Worm (Caenorhabditis elegans): ENCODE data around the gene Y54G2A.10.

DNA sequence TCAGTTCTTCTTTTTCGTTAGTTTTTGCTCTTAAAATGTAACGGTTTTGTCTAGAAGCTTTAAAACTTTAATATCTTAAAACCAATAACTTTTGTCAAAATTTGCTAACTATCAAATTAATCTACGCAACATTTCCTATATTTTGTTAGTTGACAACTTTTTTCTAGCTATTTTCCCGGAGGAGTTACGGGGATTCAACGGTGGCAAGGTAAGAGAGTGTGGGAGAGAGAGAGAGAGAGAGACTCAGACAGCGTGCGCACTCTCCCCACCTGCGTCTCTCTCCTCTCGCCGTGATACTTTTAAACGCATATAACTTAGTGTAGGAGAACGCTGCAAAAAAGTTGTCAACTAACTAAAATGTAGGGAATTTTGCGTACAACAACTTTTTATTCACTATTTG lies 45.9 kb upstream of the Y54G2A.10 start:
- TF ChIP-seq aly-2 (tag; optimal IDR thresholded peaks at IDR 0.05) (no peak), elt-1 (tag; optimal IDR thresholded peaks at IDR 0.05) (no peak), lin-15B (tag; optimal IDR thresholded peaks at IDR 0.05) (no peak), unc-62 (GFP tag; optimal IDR thresholded peaks at IDR 0.05) (no peak), nhr-23 (tag; optimal IDR thresholded peaks at IDR 0.05) (no peak), egl-27 (tag; optimal IDR thresholded peaks at IDR 0.05) (no peak), nhr-11 (tag; optimal IDR thresholded peaks at IDR 0.05) (no peak), fkh-10 (GFP tag; optimal IDR thresholded peaks at IDR 0.05) (no peak), nhr-77 (tag; optimal IDR thresholded peaks at IDR 0.05) (no peak)

Data from whole organism, L3 larva.